Worm (Caenorhabditis elegans) whole organism, L2 larva: ENCODE measurements around the gene sas-1.

Source experiments
- ZK546.5 ChIP-seq: sonication (generic microtip); optimal IDR thresholded peaks from 2 replicates; lab custom pipeline; 2017; ENCODE audit warnings: missing biosample characterization, missing genetic modification characterization
- ama-1 ChIP-seq: fragments of 150-350 bp; optimal IDR thresholded peaks from 2 replicates; lab custom pipeline; 2018; ENCODE audit warnings: inconsistent platforms
- dmd-4 ChIP-seq: sonication (generic microtip); optimal IDR thresholded peaks from 2 replicates; lab custom pipeline; 2017; ENCODE audit warnings: missing biosample characterization, missing genetic modification characterization
- fos-1 ChIP-seq: fragments of 150-350 bp; optimal IDR thresholded peaks from 2 replicates; lab custom pipeline; 2014; ENCODE audit warnings: missing biosample characterization, missing genetic modification characterization
- lsy-2 ChIP-seq, 2 experiments: fragments of 150-350 bp in 1 of 2; sonication (generic microtip) in 1 of 2; optimal IDR thresholded peaks; 2 replicates each; lab custom pipeline; 2014 to 2017; ENCODE audit warnings: missing biosample characterization in 2 of 2, missing genetic modification characterization in 2 of 2
- mdl-1 ChIP-seq, 2 experiments: fragments of 150-350 bp in 1 of 2; sonication (generic microtip) in 1 of 2; optimal IDR thresholded peaks; 2 replicates each; lab custom pipeline; 2017; ENCODE audit warnings: missing biosample characterization in 2 of 2, missing genetic modification characterization in 2 of 2
- nhr-10 ChIP-seq: sonication (generic microtip); optimal IDR thresholded peaks from 2 replicates; lab custom pipeline; 2017; ENCODE audit warnings: missing biosample characterization, missing genetic modification characterization
- nhr-12 ChIP-seq: fragments of 150-350 bp; optimal IDR thresholded peaks from 2 replicates; lab custom pipeline; 2014; ENCODE audit warnings: missing biosample characterization, missing genetic modification characterization
- nhr-21 ChIP-seq: fragments of 150-350 bp; optimal IDR thresholded peaks from 2 replicates; lab custom pipeline; 2014; ENCODE audit warnings: missing biosample characterization, missing genetic modification characterization
- nhr-23 ChIP-seq: fragments of 150-350 bp; optimal IDR thresholded peaks from 2 replicates; lab custom pipeline; 2014; ENCODE audit warnings: missing biosample characterization, missing genetic modification reagents, missing genetic modification characterization
- nhr-77 ChIP-seq: fragments of 150-350 bp; optimal IDR thresholded peaks from 2 replicates; lab custom pipeline; 2014; ENCODE audit warnings: missing biosample characterization, missing genetic modification characterization
- snpc-4 ChIP-seq: fragments of 150-350 bp; optimal IDR thresholded peaks from 2 replicates; lab custom pipeline; 2014; ENCODE audit warnings: missing biosample characterization, missing genetic modification characterization
- unc-62 ChIP-seq: fragments of 150-350 bp; optimal IDR thresholded peaks from 2 replicates; lab custom pipeline; 2014; ENCODE audit warnings: missing biosample characterization, missing genetic modification reagents, missing genetic modification characterization
- zag-1 ChIP-seq: fragments of 150-350 bp; optimal IDR thresholded peaks from 2 replicates; lab custom pipeline; 2014; ENCODE audit warnings: missing biosample characterization, missing genetic modification characterization

DNA sequence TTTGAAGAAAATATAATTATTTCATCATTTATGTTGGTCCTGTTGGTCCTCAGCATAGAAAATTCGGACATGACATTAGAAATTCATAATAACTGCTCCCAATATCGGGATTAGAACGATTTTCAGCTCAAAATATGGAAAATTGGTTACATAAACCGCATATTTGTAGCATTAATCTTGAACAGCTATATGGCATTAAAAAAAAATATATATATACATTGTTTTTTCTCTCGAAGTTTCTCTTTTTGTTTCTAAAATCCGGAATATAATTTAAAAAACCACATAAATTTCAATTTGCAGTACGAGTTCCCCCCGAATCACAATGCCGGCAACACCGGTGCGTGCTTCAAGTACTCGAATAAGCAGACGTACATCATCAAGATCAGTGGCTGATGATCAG lies 15.0 kb downstream of the sas-1 start, which contains the start of gene ssl-1:
- TF ChIP-seq snpc-4 (tag; lab: Kevin White, UChicago) (no peak), nhr-12 (tag; lab: Kevin White, UChicago) (no peak), unc-62 (GFP tag; lab: Kevin White, UChicago) (no peak), lsy-2 (tag; optimal IDR thresholded peaks at IDR 0.05; lab: Kevin White, UChicago) (no peak), nhr-21 (tag; lab: Kevin White, UChicago) (no peak), zag-1 (tag; lab: Kevin White, UChicago) (no peak), nhr-23 (tag; lab: Kevin White, UChicago) (no peak), nhr-77 (tag; lab: Kevin White, UChicago) (no peak), fos-1 (tag; lab: Kevin White, UChicago) (no peak), dmd-4 (tag; lab: Kevin White, UChicago) (no peak), nhr-10 (tag; lab: Kevin White, UChicago) (no peak), ama-1 (lab: Kevin White, UChicago) (no peak), mdl-1 (tag; optimal IDR thresholded peaks at IDR 0.05; lab: Kevin White, UChicago) (no peak), ZK546.5 (no peak)
